Worm (Caenorhabditis elegans) whole organism, late embryonic: ENCODE measurements around the gene clc-1.

Experiments
- C38D4.7 ChIP-seq: fragments of 200-800 bp; sonication (Bioruptor generic); optimal IDR thresholded peaks from 2 replicates; lab custom pipeline; 2018; ENCODE audit warnings: mild to moderate bottlenecking, missing genetic modification characterization, moderate library complexity, missing compliant biosample characterization
- F13H6.1 ChIP-seq: sonication (generic microtip); optimal IDR thresholded peaks from 2 replicates; lab custom pipeline; 2016; ENCODE audit warnings: missing genetic modification characterization, missing compliant biosample characterization
- T23F11.4 ChIP-seq: fragments of 200-800 bp; sonication (Bioruptor generic); optimal IDR thresholded peaks from 2 replicates; lab custom pipeline; 2018; ENCODE audit warnings: mild to moderate bottlenecking, missing genetic modification characterization, missing compliant biosample characterization
- ahr-1 ChIP-seq: sonication (generic microtip); optimal IDR thresholded peaks from 2 replicates; lab custom pipeline; 2016; ENCODE audit warnings: missing genetic modification characterization, missing compliant biosample characterization
- ama-1 ChIP-seq: fragments of 150-350 bp; optimal IDR thresholded peaks from 2 replicates; lab custom pipeline; 2014
- ceh-14 ChIP-seq: sonication (generic microtip); optimal IDR thresholded peaks from 2 replicates; lab custom pipeline; 2016; ENCODE audit warnings: missing genotype, missing genetic modification characterization, missing compliant biosample characterization
- ceh-30 ChIP-seq: fragments of 150-350 bp; optimal IDR thresholded peaks from 2 replicates; lab custom pipeline; 2014; ENCODE audit warnings: missing biosample characterization, missing genetic modification characterization
- ceh-45 ChIP-seq: fragments of 200-800 bp; sonication (Bioruptor generic); IDR thresholded peaks from 2 replicates; pipeline ENCODE4 v1.3.6; 2022; ENCODE audit warnings: missing genetic modification reagents, missing genetic modification characterization, missing compliant biosample characterization
- ceh-48 ChIP-seq: sonication (generic microtip); optimal IDR thresholded peaks from 2 replicates; lab custom pipeline; 2016; ENCODE audit warnings: missing genetic modification characterization, inconsistent platforms, missing compliant biosample characterization
- ceh-9 ChIP-seq: sonication (generic microtip); optimal IDR thresholded peaks from 2 replicates; lab custom pipeline; 2016; ENCODE audit warnings: mild to moderate bottlenecking, missing genetic modification characterization, inconsistent platforms, missing compliant biosample characterization
- che-1 ChIP-seq: sonication (generic microtip); optimal IDR thresholded peaks from 2 replicates; lab custom pipeline; 2016; ENCODE audit warnings: mild to moderate bottlenecking, missing genetic modification characterization, missing compliant biosample characterization
- dmd-4 ChIP-seq: sonication (generic microtip); optimal IDR thresholded peaks from 2 replicates; lab custom pipeline; 2016; ENCODE audit warnings: borderline replicate concordance, missing genetic modification characterization, missing compliant biosample characterization
- fkh-10 ChIP-seq: fragments of 150-350 bp; optimal IDR thresholded peaks from 2 replicates; lab custom pipeline; 2014; ENCODE audit warnings: missing biosample characterization, missing genetic modification reagents, missing genetic modification characterization
- gmeb-2 ChIP-seq: sonication (generic microtip); optimal IDR thresholded peaks from 2 replicates; lab custom pipeline; 2016; ENCODE audit warnings: missing genetic modification characterization, inconsistent platforms, missing compliant biosample characterization
- hlh-13 ChIP-seq: fragments of 200-800 bp; sonication (Bioruptor generic); optimal IDR thresholded peaks from 2 replicates; lab custom pipeline; 2018; ENCODE audit warnings: mild to moderate bottlenecking, missing genetic modification characterization, missing compliant biosample characterization
- hlh-6 ChIP-seq: sonication (generic microtip); optimal IDR thresholded peaks from 2 replicates; lab custom pipeline; 2016; ENCODE audit warnings: missing genotype, missing genetic modification characterization, missing compliant biosample characterization
- hlh-8 ChIP-seq: sonication (generic microtip); optimal IDR thresholded peaks from 2 replicates; lab custom pipeline; 2016; ENCODE audit warnings: missing genotype, missing genetic modification characterization, missing compliant biosample characterization
- lim-6 ChIP-seq: sonication (generic microtip); optimal IDR thresholded peaks from 2 replicates; lab custom pipeline; 2016; ENCODE audit warnings: missing genetic modification characterization, missing compliant biosample characterization
- mec-3 ChIP-seq: sonication (generic microtip); optimal IDR thresholded peaks from 2 replicates; lab custom pipeline; 2016; ENCODE audit warnings: borderline replicate concordance, missing genetic modification characterization, missing compliant biosample characterization
- nhr-11 ChIP-seq: fragments of 150-350 bp; optimal IDR thresholded peaks from 2 replicates; lab custom pipeline; 2014; ENCODE audit warnings: missing biosample characterization, missing genetic modification characterization
- nhr-232 ChIP-seq: sonication (generic microtip); optimal IDR thresholded peaks from 2 replicates; lab custom pipeline; 2016; ENCODE audit warnings: missing genetic modification characterization, missing compliant biosample characterization
- npax-4 ChIP-seq: sonication (generic microtip); optimal IDR thresholded peaks from 2 replicates; lab custom pipeline; 2016; ENCODE audit warnings: missing genetic modification characterization, missing compliant biosample characterization
- odd-2 ChIP-seq: sonication (generic microtip); optimal IDR thresholded peaks from 2 replicates; lab custom pipeline; 2017; ENCODE audit warnings: antibody characterized with exemption, mild to moderate bottlenecking, missing genetic modification characterization, missing compliant biosample characterization
- pag-3 ChIP-seq: sonication (generic microtip); optimal IDR thresholded peaks from 2 replicates; lab custom pipeline; 2016; ENCODE audit warnings: missing compliant biosample characterization, missing genetic modification characterization, borderline replicate concordance
- pat-9 ChIP-seq: fragments of 200-800 bp; sonication (Bioruptor generic); optimal IDR thresholded peaks from 2 replicates; lab custom pipeline; 2018; ENCODE audit warnings: mild to moderate bottlenecking, missing genetic modification characterization, moderate library complexity, missing compliant biosample characterization
- pha-2 ChIP-seq: sonication (generic microtip); optimal IDR thresholded peaks from 2 replicates; lab custom pipeline; 2017; ENCODE audit warnings: mild to moderate bottlenecking, missing genetic modification characterization, missing compliant biosample characterization
- pros-1 ChIP-seq: fragments of 150-350 bp; optimal IDR thresholded peaks from 2 replicates; lab custom pipeline; 2014; ENCODE audit warnings: missing biosample characterization, missing genetic modification reagents, missing genetic modification characterization
- sox-2 ChIP-seq: fragments of 200-800 bp; sonication (Bioruptor generic); IDR thresholded peaks from 2 replicates; pipeline ENCODE4 v1.3.6; 2022; ENCODE audit warnings: missing genetic modification reagents, missing genetic modification characterization, missing compliant biosample characterization
- sox-4 ChIP-seq: sonication (generic microtip); optimal IDR thresholded peaks from 2 replicates; lab custom pipeline; 2017; ENCODE audit warnings: mild to moderate bottlenecking, missing genetic modification characterization, inconsistent platforms, missing compliant biosample characterization
- syd-9 ChIP-seq: sonication (generic microtip); optimal IDR thresholded peaks from 2 replicates; lab custom pipeline; 2016; ENCODE audit warnings: mild to moderate bottlenecking, missing genetic modification characterization, moderate library complexity, missing compliant biosample characterization
- ttx-3 ChIP-seq: sonication (generic microtip); optimal IDR thresholded peaks from 2 replicates; lab custom pipeline; 2016; ENCODE audit warnings: missing genetic modification reagents, missing genetic modification characterization, missing compliant biosample characterization
- unc-42 ChIP-seq: sonication (generic microtip); optimal IDR thresholded peaks from 2 replicates; lab custom pipeline; 2016; ENCODE audit warnings: missing genotype, missing genetic modification characterization, missing compliant biosample characterization
- unc-55 ChIP-seq: sonication (generic microtip); optimal IDR thresholded peaks from 2 replicates; lab custom pipeline; 2017; ENCODE audit warnings: missing biosample characterization, missing genetic modification reagents, missing genetic modification characterization
- ztf-16 ChIP-seq: sonication (generic microtip); optimal IDR thresholded peaks from 2 replicates; lab custom pipeline; 2017; ENCODE audit warnings: missing genetic modification characterization, missing compliant biosample characterization

clc-1 gene

DNA sequence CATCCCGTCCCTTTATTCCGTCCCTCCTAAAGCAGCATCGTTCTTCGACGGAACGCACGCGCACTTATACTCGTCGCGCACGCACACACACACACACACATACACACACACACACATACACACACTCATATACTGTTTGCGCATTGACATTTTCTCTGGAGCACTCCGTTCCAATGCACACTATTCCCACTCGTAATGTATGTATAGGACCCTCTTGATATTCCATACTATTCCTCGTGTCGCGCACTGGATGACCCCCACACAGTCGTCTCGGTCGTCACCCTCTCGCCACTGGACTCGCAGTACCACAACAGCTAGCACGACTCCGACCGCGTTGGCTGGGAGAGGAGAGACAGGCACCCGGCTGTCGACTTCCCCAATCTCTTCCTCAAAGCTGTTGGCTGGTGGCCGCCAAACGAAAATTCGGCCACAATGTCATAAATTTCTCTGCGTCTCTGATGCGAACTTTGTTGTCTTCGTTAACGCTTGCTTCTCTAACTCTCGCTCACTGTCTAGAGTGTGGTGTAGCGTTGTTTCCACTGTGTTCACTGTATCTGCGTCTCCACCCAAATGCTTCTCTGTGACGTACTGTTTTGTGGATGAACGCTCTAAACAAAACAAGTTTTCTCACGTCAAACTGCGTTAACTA is 16.1 kb upstream of the clc-1 start (continued):
- TF ChIP-seq fkh-10 (GFP tag; lab: Kevin White, UChicago) = no peak
- no peak for TF ChIP-seq hlh-13 (GFP tag; lab: Kevin White, UChicago)
- peak; percentile 90 for TF ChIP-seq pros-1 (tag; lab: Kevin White, UChicago)
- peak; percentile 3 for TF ChIP-seq mec-3 (tag; lab: Kevin White, UChicago)
- peak; percentile 85 for TF ChIP-seq unc-55
- TF ChIP-seq ahr-1 (tag; lab: Kevin White, UChicago) = peak; percentile 9
- peak; percentile 58 for TF ChIP-seq pag-3 (tag; lab: Kevin White, UChicago)
- no peak for TF ChIP-seq sox-2 (GFP tag; lab: Robert Waterston, UW)
- peak; percentile 34 for TF ChIP-seq ama-1 (lab: Kevin White, UChicago)
- TF ChIP-seq T23F11.4 = peak; percentile 57
- no peak for TF ChIP-seq nhr-232 (tag; lab: Kevin White, UChicago)
- TF ChIP-seq ceh-14 (tag; lab: Kevin White, UChicago) = peak; percentile 80
- peak; percentile 77 for TF ChIP-seq hlh-6
- no peak for TF ChIP-seq C38D4.7
- TF ChIP-seq ttx-3 (tag; lab: Kevin White, UChicago) = no peak
- TF ChIP-seq ceh-30 (tag; lab: Kevin White, UChicago) = no peak
- TF ChIP-seq ceh-48 (tag; lab: Kevin White, UChicago) = peak; percentile 50

DNA sequence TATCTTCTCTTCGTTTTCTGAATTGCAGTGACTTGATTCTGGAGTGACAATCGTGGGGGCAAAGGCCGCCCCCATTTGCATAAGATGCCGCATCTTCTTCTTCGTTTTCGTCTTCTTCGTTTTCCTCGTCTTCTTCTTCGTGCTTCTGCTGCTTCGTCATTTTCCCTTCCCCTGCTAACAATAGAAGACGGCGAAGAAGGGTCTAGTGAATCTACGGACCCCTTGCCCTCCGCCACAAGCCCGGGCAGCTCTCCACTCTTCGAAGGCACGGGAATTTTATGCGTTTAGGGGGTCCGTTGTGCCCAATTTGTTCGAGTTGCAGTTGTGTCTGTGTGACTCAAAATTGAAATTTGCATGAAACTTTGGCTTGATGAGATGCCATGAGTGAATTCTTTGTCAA is 15.4 kb upstream of the clc-1 start:
- TF ChIP-seq unc-42 (tag; lab: Kevin White, UChicago) (peak; percentile 16), C38D4.7 (peak; percentile 33), pros-1 (tag; lab: Kevin White, UChicago) (peak; percentile 61), nhr-11 (no peak), npax-4 (tag; lab: Kevin White, UChicago) (no peak), pat-9 (tag; lab: Kevin White, UChicago) (no peak), pha-2 (tag; lab: Kevin White, UChicago) (no peak)

DNA sequence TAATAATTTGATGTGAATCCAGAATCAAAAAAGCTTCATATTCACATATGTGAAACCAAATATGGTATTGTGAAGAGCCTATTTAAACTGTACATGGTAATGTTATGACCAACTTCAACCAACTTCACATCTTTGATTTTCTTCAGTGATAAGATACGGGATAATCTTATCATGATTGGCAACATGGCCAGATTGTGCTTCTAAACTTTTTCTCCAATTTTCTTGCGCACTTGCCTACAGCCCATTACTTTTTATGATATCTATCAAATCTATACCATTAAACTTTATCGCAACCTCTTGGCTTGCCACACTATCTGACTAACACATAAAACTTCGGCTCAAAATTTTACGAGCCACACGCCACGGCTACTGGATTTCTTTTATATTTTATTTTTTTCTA is 14.8 kb upstream of the clc-1 start:
- no peak for TF ChIP-seq odd-2 (tag; lab: Kevin White, UChicago)
- no peak for TF ChIP-seq hlh-8 (tag; lab: Kevin White, UChicago)
- TF ChIP-seq syd-9 (tag; lab: Kevin White, UChicago) = no peak
- TF ChIP-seq ceh-9 (tag; lab: Kevin White, UChicago) = no peak
- no peak for TF ChIP-seq lim-6
- TF ChIP-seq sox-2 (GFP tag; lab: Robert Waterston, UW) = no peak
- no peak for TF ChIP-seq hlh-6
- no peak for TF ChIP-seq che-1 (tag; lab: Kevin White, UChicago)
- no peak for TF ChIP-seq ceh-30 (tag; lab: Kevin White, UChicago)
- TF ChIP-seq F13H6.1 (tag; lab: Kevin White, UChicago) = no peak
- TF ChIP-seq pag-3 (tag; lab: Kevin White, UChicago) = no peak
- TF ChIP-seq dmd-4 = no peak
- TF ChIP-seq ztf-16 = no peak
- no peak for TF ChIP-seq gmeb-2 (tag; lab: Kevin White, UChicago)
- no peak for TF ChIP-seq ceh-45 (GFP tag; lab: Robert Waterston, UW)
- TF ChIP-seq mec-3 (tag; lab: Kevin White, UChicago) = no peak
- TF ChIP-seq npax-4 (tag; lab: Kevin White, UChicago) = no peak
- TF ChIP-seq, all 69 proteins: peak for 0

DNA sequence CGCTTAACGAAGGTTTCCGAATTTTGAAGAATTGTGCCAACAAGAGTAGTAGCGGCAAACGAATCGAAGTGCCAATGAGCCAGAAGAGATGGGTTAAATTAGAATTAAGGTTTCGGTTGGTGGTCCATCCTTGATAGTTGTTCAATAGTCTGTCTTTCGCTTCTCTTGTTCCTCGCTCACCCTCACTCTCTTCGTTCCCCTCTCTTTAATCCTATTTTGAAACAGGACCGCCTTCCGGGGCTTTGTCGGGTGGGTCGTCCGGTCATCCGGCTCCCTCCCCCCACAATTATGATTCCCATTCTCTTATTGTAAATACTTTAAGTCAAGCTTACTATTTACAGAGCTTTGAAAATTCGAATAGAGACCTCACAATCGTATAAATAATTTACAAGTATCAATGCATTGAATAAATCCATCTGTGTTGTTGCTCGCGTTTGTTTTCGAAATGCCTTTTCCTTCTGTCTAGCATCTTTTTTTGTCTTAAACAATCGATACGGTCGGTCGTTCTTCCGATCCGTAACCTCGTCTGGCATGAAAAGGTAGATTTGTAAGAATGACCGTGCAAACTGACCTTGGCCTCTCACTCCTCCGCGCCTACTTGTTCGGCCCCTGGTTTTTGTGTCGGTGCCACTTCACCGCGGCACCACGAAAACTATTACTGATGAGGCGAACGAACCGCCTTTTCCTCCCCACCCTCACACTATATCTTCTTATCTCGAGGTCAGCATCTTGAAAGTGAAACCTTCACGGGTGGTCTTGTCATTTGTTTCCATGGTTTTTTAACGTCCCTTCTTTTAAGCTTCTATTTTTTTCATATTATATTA is 13.9 kb upstream of the clc-1 start:
- TF ChIP-seq unc-42 (tag; lab: Kevin White, UChicago) (peak; percentile 88), sox-4 (tag; lab: Kevin White, UChicago) (no peak), pag-3 (tag; lab: Kevin White, UChicago) (no peak)
